Worm (Caenorhabditis elegans): ENCODE results near the gene dsb-3.

Gene dsb-3

ce11 chrIV:7736616-7737015, 22.8 kb downstream of the dsb-3 start:
- TF ChIP-seq him-1 (tag; optimal IDR thresholded peaks at IDR 0.05) (no peak), W03F9.2 (tag; optimal IDR thresholded peaks at IDR 0.05) (no peak), dao-5 (tag; optimal IDR thresholded peaks at IDR 0.05) (no peak)

ce11 chrIV:7734619-7735018, 24.8 kb downstream of the dsb-3 start, which contains the start of gene clx-1:
Gene clx-1 (plus strand): TSS chrIV:7734648.
- no peak for TF ChIP-seq dao-5 (tag; optimal IDR thresholded peaks at IDR 0.05)
- no peak for TF ChIP-seq W03F9.2 (tag; optimal IDR thresholded peaks at IDR 0.05)
- no peak for TF ChIP-seq him-1 (tag; optimal IDR thresholded peaks at IDR 0.05)

- TF ChIP-seq dao-5 (tag; optimal IDR thresholded peaks at IDR 0.05) (no peak), him-1 (tag; optimal IDR thresholded peaks at IDR 0.05) (no peak), W03F9.2 (tag; optimal IDR thresholded peaks at IDR 0.05) (no peak)
Measured at ce11 chrIV:7734173-7734572, 25.3 kb downstream of the dsb-3 start.

- TF ChIP-seq him-1 (tag; optimal IDR thresholded peaks at IDR 0.05) (no peak), dao-5 (tag; optimal IDR thresholded peaks at IDR 0.05) (no peak), W03F9.2 (tag; optimal IDR thresholded peaks at IDR 0.05) (no peak)
Measured at ce11 chrIV:7731960-7732359, 27.5 kb downstream of the dsb-3 start, which contains the start of the genes C50F7.9 and C50F7.3. Gene C50F7.9 (minus strand): TSS chrIV:7732060. Gene C50F7.3 (plus strand): TSS chrIV:7732329.

ce11 chrIV:7728402-7728963, 30.9 kb downstream of the dsb-3 start, which contains the start of gene sucg-1:
Gene sucg-1 (plus strand): TSS chrIV:7728913.
- no peak for TF ChIP-seq dao-5 (tag; optimal IDR thresholded peaks at IDR 0.05)
- TF ChIP-seq W03F9.2 (tag; optimal IDR thresholded peaks at IDR 0.05): no peak
- TF ChIP-seq him-1 (tag; optimal IDR thresholded peaks at IDR 0.05): no peak

ce11 chrIV:7727258-7727657, 32.2 kb downstream of the dsb-3 start:
- TF ChIP-seq him-1 (tag; optimal IDR thresholded peaks at IDR 0.05): no peak

- TF ChIP-seq dao-5 (tag; optimal IDR thresholded peaks at IDR 0.05): no peak
- no peak for TF ChIP-seq him-1 (tag; optimal IDR thresholded peaks at IDR 0.05)
- no peak for TF ChIP-seq W03F9.2 (tag; optimal IDR thresholded peaks at IDR 0.05)
Measured at ce11 chrIV:7726325-7726724, 33.1 kb downstream of the dsb-3 start, which contains the start of gene C50F7.5. Gene C50F7.5 (plus strand): TSS chrIV:7726719.

- TF ChIP-seq him-1 (tag; optimal IDR thresholded peaks at IDR 0.05): no peak
- TF ChIP-seq dao-5 (tag; optimal IDR thresholded peaks at IDR 0.05): no peak
- TF ChIP-seq W03F9.2 (tag; optimal IDR thresholded peaks at IDR 0.05): no peak
Measured at ce11 chrIV:7724912-7725311, 34.5 kb downstream of the dsb-3 start.

- TF ChIP-seq W03F9.2 (tag; optimal IDR thresholded peaks at IDR 0.05) (no peak), dao-5 (tag; optimal IDR thresholded peaks at IDR 0.05) (no peak), him-1 (tag; optimal IDR thresholded peaks at IDR 0.05) (no peak)
Measured at ce11 chrIV:7723555-7723954, 35.9 kb downstream of the dsb-3 start.

ce11 chrIV:7722806-7723205, 36.6 kb downstream of the dsb-3 start, which contains the start of gene C50F7.6:
Gene C50F7.6 (minus strand): TSS chrIV:7723199.
- TF ChIP-seq W03F9.2 (tag; optimal IDR thresholded peaks at IDR 0.05): no peak
- no peak for TF ChIP-seq dao-5 (tag; optimal IDR thresholded peaks at IDR 0.05)
- TF ChIP-seq him-1 (tag; optimal IDR thresholded peaks at IDR 0.05): no peak

- TF ChIP-seq W03F9.2 (tag; optimal IDR thresholded peaks at IDR 0.05) (no peak), him-1 (tag; optimal IDR thresholded peaks at IDR 0.05) (no peak), dao-5 (tag; optimal IDR thresholded peaks at IDR 0.05) (no peak)
Measured at ce11 chrIV:7717916-7718315, 41.5 kb downstream of the dsb-3 start, which contains the start of gene F33D4.6. Gene F33D4.6 (minus strand): TSS chrIV:7718016.

ce11 chrIV:7712252-7712651, 47.2 kb downstream of the dsb-3 start:
- TF ChIP-seq W03F9.2 (tag; optimal IDR thresholded peaks at IDR 0.05): no peak
- no peak for TF ChIP-seq dao-5 (tag; optimal IDR thresholded peaks at IDR 0.05)
- TF ChIP-seq him-1 (tag; optimal IDR thresholded peaks at IDR 0.05): no peak

ce11 chrIV:7710824-7711223, 48.6 kb downstream of the dsb-3 start, which contains the start of gene nhr-8:
Gene nhr-8 (plus strand): TSS chrIV:7710983.
- TF ChIP-seq him-1 (tag; optimal IDR thresholded peaks at IDR 0.05) (no peak), W03F9.2 (tag; optimal IDR thresholded peaks at IDR 0.05) (no peak), dao-5 (tag; optimal IDR thresholded peaks at IDR 0.05) (no peak)

- TF ChIP-seq him-1 (tag; optimal IDR thresholded peaks at IDR 0.05) (no peak), W03F9.2 (tag; optimal IDR thresholded peaks at IDR 0.05) (peak; percentile 92)
Measured at ce11 chrIV:7709701-7710100, 49.7 kb downstream of the dsb-3 start, which contains the start of the genes mrpl-1, emc-6 and mrps-24. Gene mrpl-1 (minus strand): TSS chrIV:7709701. Gene emc-6 (minus strand): TSS chrIV:7709736. Gene mrps-24 (plus strand): TSS chrIV:7710045.

Measured in whole organism, L4/young adult.